Worm (Caenorhabditis elegans) whole organism, early embryonic: Measurements from ENCODE around the gene K06H6.2.

Source experiments
- B0310.2 ChIP-seq: sonication (generic microtip); optimal IDR thresholded peaks from 2 replicates; lab custom pipeline; 2016; ENCODE audit warnings: mild to moderate bottlenecking, missing genetic modification characterization, missing compliant biosample characterization
- F13C5.2 ChIP-seq: sonication (generic microtip); optimal IDR thresholded peaks from 2 replicates; lab custom pipeline; 2017; ENCODE audit warnings: mild to moderate bottlenecking, missing genetic modification characterization, inconsistent platforms, missing compliant biosample characterization
- aly-1 ChIP-seq: sonication (generic microtip); optimal IDR thresholded peaks from 2 replicates; lab custom pipeline; 2016; ENCODE audit warnings: missing genetic modification characterization, missing compliant biosample characterization
- ama-1 ChIP-seq: fragments of 150-350 bp; optimal IDR thresholded peaks from 2 replicates; lab custom pipeline; 2014
- ceh-13 ChIP-seq: fragments of 200-800 bp; sonication (Bioruptor generic); optimal IDR thresholded peaks from 2 replicates; lab custom pipeline; 2018; ENCODE audit warnings: mild to moderate bottlenecking, missing genetic modification characterization, missing compliant biosample characterization
- ceh-36 ChIP-seq: sonication (generic microtip); optimal IDR thresholded peaks from 2 replicates; lab custom pipeline; 2016; ENCODE audit warnings: missing genetic modification characterization, inconsistent platforms, missing compliant biosample characterization
- ets-7 ChIP-seq: sonication (generic microtip); optimal IDR thresholded peaks from 2 replicates; lab custom pipeline; 2016; ENCODE audit warnings: missing genotype, missing genetic modification characterization, missing compliant biosample characterization
- flt-1 ChIP-seq: fragments of 200-800 bp; sonication (Bioruptor generic); IDR thresholded peaks from 2 replicates; pipeline ENCODE4 v1.3.6; 2022; ENCODE audit warnings: missing genetic modification characterization, missing compliant biosample characterization
- hmbx-1 ChIP-seq: sonication (generic microtip); optimal IDR thresholded peaks from 2 replicates; lab custom pipeline; 2016; ENCODE audit warnings: mild to moderate bottlenecking, missing genetic modification characterization, missing compliant biosample characterization
- hmg-4 ChIP-seq: fragments of 200-800 bp; sonication (Bioruptor generic); optimal IDR thresholded peaks from 2 replicates; lab custom pipeline; 2018; ENCODE audit warnings: mild to moderate bottlenecking, missing genetic modification characterization, missing compliant biosample characterization
- hnd-1 ChIP-seq: sonication (generic microtip); optimal IDR thresholded peaks from 2 replicates; lab custom pipeline; 2016; ENCODE audit warnings: missing genetic modification characterization, missing compliant biosample characterization
- pes-1 ChIP-seq: fragments of 200-800 bp; sonication (Bioruptor generic); IDR thresholded peaks from 2 replicates; pipeline ENCODE4 v1.3.6; 2022; ENCODE audit warnings: missing genetic modification reagents, missing genetic modification characterization, missing compliant biosample characterization
- scrt-1 ChIP-seq: fragments of 200-800 bp; sonication (Bioruptor generic); IDR thresholded peaks from 2 replicates; pipeline ENCODE4 v1.3.6; 2022; ENCODE audit warnings: missing genetic modification characterization, missing compliant biosample characterization
- sea-1 ChIP-seq: fragments of 200-800 bp; sonication (Bioruptor generic); conservative IDR thresholded peaks from 2 replicates; pipeline ENCODE4 v1.3.6; 2022; ENCODE audit warnings: missing genetic modification characterization, missing compliant biosample characterization
- tbx-11 ChIP-seq: fragments of 200-800 bp; sonication (Bioruptor generic); IDR thresholded peaks from 2 replicates; pipeline ENCODE4 v1.3.6; 2022; ENCODE audit warnings: missing genetic modification characterization, missing compliant biosample characterization
- tbx-37 ChIP-seq: fragments of 200-800 bp; sonication (Bioruptor generic); conservative IDR thresholded peaks from 2 replicates; pipeline ENCODE4 v1.3.6; 2022; ENCODE audit warnings: missing genetic modification reagents, missing genetic modification characterization, missing compliant biosample characterization
- tra-4 ChIP-seq: sonication (generic microtip); optimal IDR thresholded peaks from 2 replicates; lab custom pipeline; 2017; ENCODE audit warnings: missing genetic modification characterization, missing compliant biosample characterization

K06H6.2 gene

DNA sequence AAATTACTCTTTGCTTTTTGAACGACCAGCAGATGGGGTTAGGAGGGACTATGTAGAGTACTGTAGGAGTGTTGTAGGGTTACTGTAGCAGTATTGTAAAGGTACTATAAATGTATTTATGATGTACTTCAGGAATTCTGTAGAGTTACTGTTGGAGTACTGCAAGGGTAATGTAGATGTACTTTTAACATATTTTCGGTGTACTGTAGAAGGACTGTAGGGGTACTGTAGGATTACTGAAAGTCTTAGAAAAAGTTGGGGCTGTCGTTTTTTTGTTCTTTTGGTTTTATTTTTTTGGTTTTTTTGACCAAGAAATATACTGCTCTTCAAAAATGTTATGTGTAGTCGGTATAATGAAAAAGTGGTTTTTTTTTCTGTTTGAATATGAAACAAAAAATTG lies 13.1 kb downstream of the K06H6.2 start:
- no peak for TF ChIP-seq hmg-4 (GFP tag; lab: Kevin White, UChicago)

DNA sequence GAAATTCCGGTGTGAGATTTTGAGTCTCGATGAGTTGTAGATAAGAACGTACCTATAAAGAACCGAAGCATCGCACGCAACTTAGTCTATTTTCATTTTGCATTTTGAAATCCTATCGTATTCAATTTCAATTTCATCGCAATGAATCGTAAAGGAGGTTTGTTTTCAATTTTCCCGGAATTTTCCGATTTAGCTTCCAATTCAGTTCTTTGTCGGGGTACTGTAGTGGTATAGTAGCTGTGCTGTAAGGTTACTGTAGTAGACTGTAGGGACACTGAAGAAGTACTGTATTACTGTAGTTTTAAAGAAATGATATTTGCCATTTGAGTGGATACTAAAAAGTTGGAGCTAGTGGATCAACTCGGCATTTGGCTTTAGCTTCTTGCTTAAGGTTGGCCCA lies 14.2 kb downstream of the K06H6.2 start:
- TF ChIP-seq ama-1 (lab: Kevin White, UChicago) (no peak), hmbx-1 (tag; lab: Kevin White, UChicago) (no peak), B0310.2 (tag; lab: Kevin White, UChicago) (no peak), ceh-13 (GFP tag; lab: Kevin White, UChicago) (no peak), pes-1 (GFP tag; lab: Robert Waterston, UW) (no peak), tra-4 (tag; lab: Kevin White, UChicago) (no peak), scrt-1 (GFP tag; lab: Robert Waterston, UW) (no peak), ets-7 (tag; lab: Kevin White, UChicago) (no peak), F13C5.2 (tag; lab: Kevin White, UChicago) (no peak), tbx-11 (no peak), tbx-37 (GFP tag; lab: Robert Waterston, UW) (no peak), hnd-1 (no peak), sea-1 (no peak)

ce11 chrV:600231-600630 lies 14.7 kb downstream of the K06H6.2 start, which contains the start of gene nhr-251:
TSS of gene nhr-251 (plus strand) at chrV:600531.
- TF ChIP-seq aly-1 (tag; lab: Kevin White, UChicago) (no peak), pes-1 (GFP tag; lab: Robert Waterston, UW) (no peak), tbx-37 (GFP tag; lab: Robert Waterston, UW) (no peak), scrt-1 (GFP tag; lab: Robert Waterston, UW) (no peak), sea-1 (no peak), tbx-11 (no peak), B0310.2 (tag; lab: Kevin White, UChicago) (no peak), ama-1 (lab: Kevin White, UChicago) (no peak), ceh-13 (GFP tag; lab: Kevin White, UChicago) (no peak), ceh-36 (tag; lab: Kevin White, UChicago) (no peak), F13C5.2 (tag; lab: Kevin White, UChicago) (no peak), tra-4 (tag; lab: Kevin White, UChicago) (no peak), hmg-4 (GFP tag; lab: Kevin White, UChicago) (no peak), flt-1 (GFP tag; lab: Robert Waterston, UW) (no peak), ets-7 (tag; lab: Kevin White, UChicago) (no peak), hnd-1 (no peak), hmbx-1 (tag; lab: Kevin White, UChicago) (no peak)

- TF ChIP-seq ceh-36 (tag; lab: Kevin White, UChicago) (no peak), aly-1 (tag; lab: Kevin White, UChicago) (no peak), hnd-1 (no peak), pes-1 (GFP tag; lab: Robert Waterston, UW) (no peak), hmg-4 (GFP tag; lab: Kevin White, UChicago) (no peak), sea-1 (no peak), ceh-13 (GFP tag; lab: Kevin White, UChicago) (no peak), tbx-37 (GFP tag; lab: Robert Waterston, UW) (no peak), tra-4 (tag; lab: Kevin White, UChicago) (no peak), tbx-11 (no peak), ama-1 (lab: Kevin White, UChicago) (no peak), scrt-1 (GFP tag; lab: Robert Waterston, UW) (no peak)
These were observed 18.5 kb downstream of the K06H6.2 start, which contains the start of gene srlf-37 for ce11 chrV:604105-604504. TSS of gene srlf-37 (minus strand) at chrV:604205.

- TF ChIP-seq sea-1 (no peak), scrt-1 (GFP tag; lab: Robert Waterston, UW) (no peak), aly-1 (tag; lab: Kevin White, UChicago) (no peak), ceh-13 (GFP tag; lab: Kevin White, UChicago) (no peak), F13C5.2 (tag; lab: Kevin White, UChicago) (no peak), ceh-36 (tag; lab: Kevin White, UChicago) (no peak), ets-7 (tag; lab: Kevin White, UChicago) (no peak), pes-1 (GFP tag; lab: Robert Waterston, UW) (no peak), tbx-37 (GFP tag; lab: Robert Waterston, UW) (no peak), tra-4 (tag; lab: Kevin White, UChicago) (no peak), flt-1 (GFP tag; lab: Robert Waterston, UW) (no peak), B0310.2 (tag; lab: Kevin White, UChicago) (no peak), hmbx-1 (tag; lab: Kevin White, UChicago) (no peak), ama-1 (lab: Kevin White, UChicago) (no peak), hnd-1 (no peak), hmg-4 (GFP tag; lab: Kevin White, UChicago) (no peak), tbx-11 (no peak)
These were observed 23.3 kb downstream of the K06H6.2 start, which contains the start of gene srw-109 for ce11 chrV:608844-609243. TSS of gene srw-109 (minus strand) at chrV:608944.

- TF ChIP-seq ama-1 (lab: Kevin White, UChicago) (no peak), ceh-13 (GFP tag; lab: Kevin White, UChicago) (no peak), B0310.2 (tag; lab: Kevin White, UChicago) (no peak), ets-7 (tag; lab: Kevin White, UChicago) (no peak), hnd-1 (no peak), scrt-1 (GFP tag; lab: Robert Waterston, UW) (no peak), tra-4 (tag; lab: Kevin White, UChicago) (no peak)
These were observed 24.1 kb downstream of the K06H6.2 start, which contains the start of gene srlf-36 for ce11 chrV:609671-610070. TSS of gene srlf-36 (minus strand) at chrV:609771.

- TF ChIP-seq hmg-4 (GFP tag; lab: Kevin White, UChicago) (no peak), scrt-1 (GFP tag; lab: Robert Waterston, UW) (no peak), tra-4 (tag; lab: Kevin White, UChicago) (no peak), sea-1 (no peak), ets-7 (tag; lab: Kevin White, UChicago) (no peak), tbx-11 (no peak), aly-1 (tag; lab: Kevin White, UChicago) (no peak), ama-1 (lab: Kevin White, UChicago) (no peak), ceh-13 (GFP tag; lab: Kevin White, UChicago) (no peak), hmbx-1 (tag; lab: Kevin White, UChicago) (no peak), tbx-37 (GFP tag; lab: Robert Waterston, UW) (no peak)
These were observed 24.6 kb downstream of the K06H6.2 start, which contains the start of gene nhr-90 for ce11 chrV:610217-610616. TSS of gene nhr-90 (plus strand) at chrV:610512.
